Worm (Caenorhabditis elegans): ENCODE results near the gene F41H10.2.

ce11 chrIV:5344168-5344567, 37.3 kb upstream of the F41H10.2 start:
- no peak for TF ChIP-seq madf-8 (GFP tag; conservative IDR thresholded peaks at IDR 0.05)
- no peak for TF ChIP-seq B0035.1 (tag; optimal IDR thresholded peaks at IDR 0.05)
- no peak for TF ChIP-seq nfya-1 (tag; optimal IDR thresholded peaks at IDR 0.05; ENCODE audit: borderline replicate concordance, insufficient read depth)
- TF ChIP-seq rec-8 (tag; optimal IDR thresholded peaks at IDR 0.05) = no peak
- TF ChIP-seq sdz-38 (tag; optimal IDR thresholded peaks at IDR 0.05) = no peak
- TF ChIP-seq ztf-6 (GFP tag; IDR thresholded peaks at IDR 0.05) = no peak
